Fruit fly (Drosophila melanogaster) whole organism, embryonic: ENCODE measurements around the gene Pis.

Experiments
- Adf1 ChIP-seq: fragments of 200-800 bp; sonication (Bioruptor generic); IDR thresholded peaks from 2 replicates; pipeline ENCODE4 v1.3.6; 2022; ENCODE audit warnings: missing biosample characterization, missing genetic modification characterization
- Awh ChIP-seq: fragments of 200-800 bp; sonication (Bioruptor generic); IDR thresholded peaks from 2 replicates; pipeline ENCODE4, ENCODE4 v1.3.6; 2022; ENCODE audit warnings: missing biosample characterization, missing genetic modification characterization
- Blimp-1 ChIP-seq: fragments of 200-800 bp; sonication (Bioruptor generic); optimal IDR thresholded peaks from 3 replicates; lab custom pipeline; 2018; ENCODE audit warnings: missing biosample characterization, missing genetic modification characterization, mild to moderate bottlenecking, moderate library complexity, missing genetic modification reagents
- CG10462 ChIP-seq: fragments of 200-800 bp; sonication (Bioruptor generic); optimal IDR thresholded peaks from 2 replicates; lab custom pipeline; 2016; ENCODE audit warnings: missing biosample characterization, missing genetic modification characterization
- CG14441 ChIP-seq: fragments of 200-800 bp; sonication (Bioruptor generic); IDR thresholded peaks from 2 replicates; pipeline ENCODE4 v1.3.6; 2022; ENCODE audit warnings: missing biosample characterization, missing genetic modification characterization
- CG14710 ChIP-seq: fragments of 200-800 bp; sonication (Bioruptor generic); optimal IDR thresholded peaks from 3 replicates; lab custom pipeline; 2019; ENCODE audit warnings: missing biosample characterization, mild to moderate bottlenecking, missing genetic modification characterization, moderate library complexity
- CG17186 ChIP-seq: fragments of 200-800 bp; sonication (Bioruptor generic); optimal IDR thresholded peaks from 3 replicates; lab custom pipeline; 2017; ENCODE audit warnings: missing biosample characterization, missing genetic modification reagents, missing genetic modification characterization
- CG17385 ChIP-seq: fragments of 200-800 bp; sonication (Bioruptor generic); optimal IDR thresholded peaks from 3 replicates; lab custom pipeline; 2018; ENCODE audit warnings: missing biosample characterization, mild to moderate bottlenecking, missing genetic modification characterization
- CG18262 ChIP-seq: fragments of 200-800 bp; optimal IDR thresholded peaks from 3 replicates; lab custom pipeline; 2019; ENCODE audit warnings: missing biosample characterization, mild to moderate bottlenecking, missing genetic modification characterization, moderate library complexity
- CG2116 ChIP-seq: fragments of 200-800 bp; sonication (Bioruptor generic); optimal IDR thresholded peaks from 3 replicates; lab custom pipeline; 2018; ENCODE audit warnings: missing biosample characterization, mild to moderate bottlenecking, missing genetic modification characterization
- CG2120 ChIP-seq: fragments of 200-800 bp; sonication (Bioruptor generic); optimal IDR thresholded peaks from 3 replicates; lab custom pipeline; 2016; ENCODE audit warnings: missing biosample characterization, missing genetic modification characterization
- CG2129 ChIP-seq: fragments of 200-800 bp; sonication (Bioruptor generic); IDR thresholded peaks from 2 replicates; pipeline ENCODE4 v1.3.6; 2022; ENCODE audit warnings: missing biosample characterization, missing genetic modification characterization; ENCODE audit not compliant: partially characterized antibody
- CG2875 ChIP-seq: fragments of 200-800 bp; sonication (Bioruptor generic); optimal IDR thresholded peaks from 2 replicates; lab custom pipeline; 2017; ENCODE audit warnings: missing biosample characterization, mild to moderate bottlenecking, missing genetic modification characterization, missing genetic modification reagents
- CG34422 ChIP-seq: fragments of 200-800 bp; sonication (Bioruptor generic); IDR thresholded peaks from 3 replicates; pipeline ENCODE4 v1.3.6; 2022; ENCODE audit warnings: missing biosample characterization, missing genetic modification characterization
- CG5953 ChIP-seq: fragments of 200-800 bp; sonication (Bioruptor generic); IDR thresholded peaks from 2 replicates; pipeline ENCODE4 v1.3.6; 2022; ENCODE audit warnings: missing biosample characterization, missing genetic modification characterization
- CG7556 ChIP-seq: fragments of 200-800 bp; sonication (Bioruptor generic); optimal IDR thresholded peaks from 2 replicates; lab custom pipeline; 2017; ENCODE audit warnings: missing biosample characterization, mild to moderate bottlenecking, missing genetic modification characterization
- CG7786 ChIP-seq: fragments of 200-800 bp; sonication (Bioruptor generic); optimal IDR thresholded peaks from 2 replicates; lab custom pipeline; 2016; ENCODE audit warnings: missing biosample characterization, missing genetic modification characterization
- CG8388 ChIP-seq: fragments of 200-800 bp; sonication (Bioruptor generic); optimal IDR thresholded peaks from 2 replicates; lab custom pipeline; 2019; ENCODE audit warnings: missing biosample characterization, mild to moderate bottlenecking, missing genetic modification characterization, moderate library complexity
- CG9437 ChIP-seq: fragments of 200-800 bp; sonication (Bioruptor generic); optimal IDR thresholded peaks from 2 replicates; lab custom pipeline; 2018; ENCODE audit warnings: missing biosample characterization, mild to moderate bottlenecking, missing genetic modification characterization
- CG9609 ChIP-seq: fragments of 200-800 bp; sonication (Bioruptor generic); optimal IDR thresholded peaks from 3 replicates; lab custom pipeline; 2016; ENCODE audit warnings: missing biosample characterization, missing genetic modification characterization
- CG9727 ChIP-seq: fragments of 200-800 bp; sonication (Bioruptor generic); optimal IDR thresholded peaks from 3 replicates; lab custom pipeline; 2017; ENCODE audit warnings: missing biosample characterization, mild to moderate bottlenecking, missing genetic modification characterization
- CG9817 ChIP-seq: fragments of 200-800 bp; sonication (Bioruptor generic); optimal IDR thresholded peaks from 2 replicates; lab custom pipeline; 2018; ENCODE audit warnings: missing biosample characterization, mild to moderate bottlenecking, missing genetic modification characterization, moderate library complexity
- Dip3 ChIP-seq: fragments of 200-800 bp; sonication (Bioruptor generic); optimal IDR thresholded peaks from 3 replicates; lab custom pipeline; 2016; ENCODE audit warnings: missing biosample characterization, missing genetic modification characterization
- H15 ChIP-seq: fragments of 200-800 bp; sonication (Bioruptor generic); IDR thresholded peaks from 3 replicates; pipeline ENCODE4 v1.3.6; 2022; ENCODE audit warnings: missing biosample characterization, missing genetic modification characterization
- Lim3 ChIP-seq: fragments of 200-800 bp; sonication (Bioruptor generic); IDR thresholded peaks from 2 replicates; pipeline ENCODE4 v1.3.6; 2022; ENCODE audit warnings: missing biosample characterization, missing genetic modification characterization
- Mes4 ChIP-seq: fragments of 200-800 bp; sonication (Bioruptor generic); optimal IDR thresholded peaks from 2 replicates; lab custom pipeline; 2016; ENCODE audit warnings: missing biosample characterization, missing genetic modification characterization
- NK7.1 ChIP-seq: fragments of 200-800 bp; sonication (Bioruptor generic); optimal IDR thresholded peaks from 3 replicates; lab custom pipeline; 2016; ENCODE audit warnings: missing biosample characterization, missing genetic modification characterization
- Neu2 ChIP-seq: fragments of 200-800 bp; sonication (Bioruptor generic); optimal IDR thresholded peaks from 3 replicates; lab custom pipeline; 2016; ENCODE audit warnings: missing biosample characterization, missing genetic modification characterization, borderline replicate concordance
- Nf-YB ChIP-seq: fragments of 200-800 bp; sonication (Bioruptor generic); optimal IDR thresholded peaks from 3 replicates; lab custom pipeline; 2019; ENCODE audit warnings: missing biosample characterization, mild to moderate bottlenecking, missing genetic modification characterization, moderate library complexity
- NfI ChIP-seq: fragments of 200-800 bp; sonication (Bioruptor generic); optimal IDR thresholded peaks from 3 replicates; lab custom pipeline; 2018; ENCODE audit warnings: missing biosample characterization, mild to moderate bottlenecking, missing genetic modification characterization, moderate library complexity
- PHDP ChIP-seq: fragments of 200-800 bp; sonication (Bioruptor generic); optimal IDR thresholded peaks from 3 replicates; lab custom pipeline; 2018; ENCODE audit warnings: missing biosample characterization, mild to moderate bottlenecking, missing genetic modification characterization, moderate library complexity
- Scr ChIP-seq: fragments of 200-800 bp; sonication (Bioruptor generic); IDR thresholded peaks from 2 replicates; pipeline ENCODE4 v1.3.6; 2022; ENCODE audit warnings: missing biosample characterization, missing genetic modification characterization; ENCODE audit not compliant: partially characterized antibody
- abd-A ChIP-seq: fragments of 200-800 bp; sonication (Bioruptor generic); optimal IDR thresholded peaks from 3 replicates; lab custom pipeline; 2019; ENCODE audit warnings: missing biosample characterization, mild to moderate bottlenecking, missing genetic modification characterization, moderate library complexity
- bbx ChIP-seq: fragments of 200-800 bp; sonication (Bioruptor generic); IDR thresholded peaks from 2 replicates; pipeline ENCODE4 v1.3.6; 2022; ENCODE audit warnings: missing biosample characterization, missing genetic modification characterization; ENCODE audit not compliant: partially characterized antibody
- cwo ChIP-seq: fragments of 200-800 bp; sonication (Bioruptor generic); optimal IDR thresholded peaks from 3 replicates; lab custom pipeline; 2017; ENCODE audit warnings: missing biosample characterization, missing genetic modification characterization, mild to moderate bottlenecking, moderate library complexity, missing genetic modification reagents
- dan ChIP-seq: fragments of 200-800 bp; sonication (Bioruptor generic); IDR thresholded peaks from 2 replicates; pipeline ENCODE4 v1.3.6; 2022; ENCODE audit warnings: missing biosample characterization, missing genetic modification characterization
- dm ChIP-seq: fragments of 200-800 bp; sonication (Bioruptor generic); optimal IDR thresholded peaks from 3 replicates; lab custom pipeline; 2016; ENCODE audit warnings: missing biosample characterization, missing genetic modification characterization
- dmrt11E ChIP-seq: fragments of 200-800 bp; sonication (Bioruptor generic); optimal IDR thresholded peaks from 3 replicates; lab custom pipeline; 2018; ENCODE audit warnings: missing biosample characterization, mild to moderate bottlenecking, missing genetic modification characterization, moderate library complexity
- fd96Cb ChIP-seq: fragments of 200-800 bp; sonication (Bioruptor generic); optimal IDR thresholded peaks from 2 replicates; lab custom pipeline; 2018; ENCODE audit warnings: missing biosample characterization, mild to moderate bottlenecking, missing genetic modification characterization, moderate library complexity
- gsb ChIP-seq: fragments of 200-800 bp; sonication (Bioruptor generic); IDR thresholded peaks from 2 replicates; pipeline ENCODE4 v1.3.6; 2022; ENCODE audit warnings: missing biosample characterization, missing genetic modification characterization
- ken ChIP-seq: fragments of 200-800 bp; sonication (Bioruptor generic); IDR thresholded peaks from 3 replicates; pipeline ENCODE4 v1.3.6; 2022; ENCODE audit warnings: missing biosample characterization, missing genetic modification characterization
- lmd ChIP-seq: fragments of 200-800 bp; sonication (Bioruptor generic); IDR thresholded peaks from 2 replicates; pipeline ENCODE4 v1.3.6; 2022; ENCODE audit warnings: missing biosample characterization, missing genetic modification characterization
- otp ChIP-seq: fragments of 200-800 bp; sonication (Bioruptor generic); IDR thresholded peaks from 3 replicates; pipeline ENCODE4, ENCODE4 v1.3.6; 2022; ENCODE audit warnings: missing biosample characterization, missing genetic modification characterization
- pnt ChIP-seq: fragments of 200-800 bp; sonication (Bioruptor generic); optimal IDR thresholded peaks from 3 replicates; lab custom pipeline; 2016; ENCODE audit warnings: missing biosample characterization, missing genetic modification characterization
- salm ChIP-seq: fragments of 200-800 bp; sonication (Bioruptor generic); optimal IDR thresholded peaks from 2 replicates; lab custom pipeline; 2018; ENCODE audit warnings: missing biosample characterization, mild to moderate bottlenecking, missing genetic modification characterization
- seq ChIP-seq: fragments of 200-800 bp; sonication (Bioruptor generic); IDR thresholded peaks from 2 replicates; pipeline ENCODE4 v1.3.6; 2022; ENCODE audit warnings: missing biosample characterization, missing genetic modification characterization
- sisA ChIP-seq: fragments of 200-800 bp; sonication (Bioruptor generic); IDR thresholded peaks from 2 replicates; pipeline ENCODE4 v1.3.6; 2022; ENCODE audit warnings: missing biosample characterization, missing genetic modification characterization
- stc ChIP-seq: fragments of 200-800 bp; sonication (Bioruptor generic); IDR thresholded peaks from 2 replicates; pipeline ENCODE4 v1.3.6; 2022; ENCODE audit warnings: missing biosample characterization, missing genetic modification characterization
- tgo ChIP-seq: fragments of 200-800 bp; sonication (Bioruptor generic); IDR thresholded peaks from 3 replicates; pipeline ENCODE4 v1.3.6; 2022; ENCODE audit warnings: missing biosample characterization, missing genetic modification characterization
- unpg ChIP-seq: fragments of 200-800 bp; sonication (Bioruptor generic); optimal IDR thresholded peaks from 3 replicates; lab custom pipeline; 2018; ENCODE audit warnings: missing biosample characterization, mild to moderate bottlenecking, missing genetic modification characterization, moderate library complexity
- wdn ChIP-seq: fragments of 200-800 bp; sonication (Bioruptor generic); IDR thresholded peaks from 2 replicates; pipeline ENCODE4 v1.3.6; 2022; ENCODE audit warnings: missing biosample characterization, missing genetic modification characterization

The Pis gene

dm6 chrX:15733995-15734394, 30.4 kb upstream of the Pis start, which contains the start of the genes CG12379 and MagR (continued):
- TF ChIP-seq CG17186 (GFP tag; lab: Kevin White, UChicago) = peak; percentile 7
- no peak for TF ChIP-seq Lim3 (GFP tag; lab: Robert Waterston, UW)
- no peak for TF ChIP-seq CG34422
- TF ChIP-seq stc (GFP tag; lab: Robert Waterston, UW) = no peak
- no peak for TF ChIP-seq salm (tag; lab: Kevin White, UChicago)
- TF ChIP-seq bbx (GFP tag; lab: Robert Waterston, UW) = peak; percentile 60
- TF ChIP-seq dmrt11E (tag; lab: Kevin White, UChicago) = peak; percentile 47
- peak; percentile 27 for TF ChIP-seq NK7.1 (GFP tag; lab: Kevin White, UChicago)
- TF ChIP-seq PHDP (tag; lab: Kevin White, UChicago) = peak; percentile 30
- TF ChIP-seq otp (GFP tag; lab: Robert Waterston, UW) = no peak
- TF ChIP-seq dm = peak; percentile 38
- no peak for TF ChIP-seq cwo (GFP tag; lab: Kevin White, UChicago)
- TF ChIP-seq dan (GFP tag; lab: Robert Waterston, UW) = no peak
- peak; percentile 58 for TF ChIP-seq sisA
- peak; percentile 83 for TF ChIP-seq Scr (GFP tag; lab: Robert Waterston, UW)
- peak; percentile 79 for TF ChIP-seq CG2120 (GFP tag; lab: Kevin White, UChicago)
- TF ChIP-seq CG10462 (GFP tag; lab: Kevin White, UChicago) = no peak
- TF ChIP-seq CG2875 (GFP tag; lab: Kevin White, UChicago) = no peak
- no peak for TF ChIP-seq wdn (GFP tag; lab: Robert Waterston, UW)
- peak; percentile 16 for TF ChIP-seq CG9437
- TF ChIP-seq CG7556 (GFP tag; lab: Kevin White, UChicago) = no peak
- TF ChIP-seq ken (GFP tag; lab: Robert Waterston, UW) = no peak
- TF ChIP-seq abd-A (tag; lab: Kevin White, UChicago) = no peak
- peak; percentile 4 for TF ChIP-seq fd96Cb (tag; lab: Kevin White, UChicago)
- TF ChIP-seq seq (GFP tag; lab: Robert Waterston, UW) = no peak
- no peak for TF ChIP-seq Blimp-1 (GFP tag; lab: Kevin White, UChicago)
- TF ChIP-seq Dip3 (GFP tag; lab: Kevin White, UChicago) = peak; percentile 34
- TF ChIP-seq CG2116 (GFP tag; lab: Kevin White, UChicago) = peak; percentile 79
- TF ChIP-seq gsb = no peak
- TF ChIP-seq lmd (GFP tag; lab: Robert Waterston, UW) = peak; percentile 62
- TF ChIP-seq CG9727 (GFP tag; lab: Kevin White, UChicago) = peak; percentile 64
- TF ChIP-seq NfI = peak; percentile 56
- TF ChIP-seq unpg = no peak
- TF ChIP-seq CG14441 = no peak
- TF ChIP-seq CG9817 = peak; percentile 73
- TF ChIP-seq Adf1 (GFP tag; lab: Robert Waterston, UW) = 0 out of 2 replicates have a peak, but pooled peaks have one; percentile 20
- peak; percentile 33 for TF ChIP-seq CG8388
- TF ChIP-seq CG2129 (GFP tag; lab: Robert Waterston, UW) = peak; percentile 48
- peak; percentile 43 for TF ChIP-seq CG18262 (tag; lab: Kevin White, UChicago)
- TF ChIP-seq Mes4 (GFP tag; lab: Kevin White, UChicago) = peak; percentile 25
- peak; percentile 56 for TF ChIP-seq CG7786 (GFP tag; lab: Kevin White, UChicago)
- TF ChIP-seq pnt (GFP tag; lab: Kevin White, UChicago) = peak; percentile 36
- TF ChIP-seq CG5953 = no peak
- peak; percentile 42; the same call in 1 of the 3 replicates for TF ChIP-seq tgo (GFP tag; lab: Robert Waterston, UW)
- TF ChIP-seq CG17385 (GFP tag; lab: Kevin White, UChicago) = peak; percentile 61
- TF ChIP-seq CG9609 (GFP tag; lab: Kevin White, UChicago) = peak; percentile 31
- peak; percentile 79 for TF ChIP-seq CG14710 (tag; lab: Kevin White, UChicago)
- peak; percentile 98 for TF ChIP-seq Neu2 (GFP tag; lab: Kevin White, UChicago)
- no peak for TF ChIP-seq Nf-YB (GFP tag; lab: Kevin White, UChicago)
- TF ChIP-seq H15 = no peak; the same call in 2 of the 3 replicates
- TF ChIP-seq Awh (GFP tag; lab: Robert Waterston, UW) = no peak
